Worm (Caenorhabditis elegans) whole organism, L3 larva: ENCODE data around the gene vap-1.

ENCODE experiments used
- R02D3.7 ChIP-seq: fragments of 150-350 bp; optimal IDR thresholded peaks from 2 replicates; lab custom pipeline; 2014; ENCODE audit warnings: missing biosample characterization, missing genetic modification characterization
- ama-1 ChIP-seq: fragments of 150-350 bp; optimal IDR thresholded peaks from 2 replicates; lab custom pipeline; 2018
- fos-1 ChIP-seq: fragments of 150-350 bp; optimal IDR thresholded peaks from 2 replicates; lab custom pipeline; 2014; ENCODE audit warnings: missing biosample characterization, missing genetic modification characterization
- snpc-4 ChIP-seq: fragments of 150-350 bp; optimal IDR thresholded peaks from 2 replicates; lab custom pipeline; 2014; ENCODE audit warnings: missing biosample characterization, missing genetic modification characterization
- tbx-2 ChIP-seq: sonication (generic microtip); optimal IDR thresholded peaks from 2 replicates; lab custom pipeline; 2016; ENCODE audit warnings: mild to moderate bottlenecking, missing genetic modification characterization, missing compliant biosample characterization
- ztf-4 ChIP-seq: fragments of 150-350 bp; optimal IDR thresholded peaks from 2 replicates; lab custom pipeline; 2014; ENCODE audit warnings: missing biosample characterization, missing genetic modification characterization

DNA sequence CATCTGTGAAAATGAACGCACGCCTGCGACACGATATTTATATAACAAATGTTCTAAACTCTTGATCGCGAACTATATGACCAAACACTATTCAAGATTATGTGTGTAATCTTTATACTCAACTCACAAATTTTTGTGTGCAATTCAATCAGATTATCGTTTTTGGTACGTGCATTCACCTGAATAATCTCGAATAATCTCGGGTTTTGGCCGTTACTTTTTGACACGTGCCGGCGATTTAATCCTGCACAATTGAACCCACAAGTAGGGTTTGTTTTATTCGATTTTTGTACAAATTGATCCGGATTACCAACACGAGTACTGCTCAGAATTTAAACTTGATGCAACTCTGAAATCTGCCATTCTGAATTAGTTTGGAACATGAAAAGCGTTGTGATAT is at the start of gene vap-1, which contains the start of gene F11C7.2:
- TF ChIP-seq ama-1 (lab: Kevin White, UChicago), result no peak
- TF ChIP-seq snpc-4 (tag; lab: Kevin White, UChicago), result no peak
- no peak for TF ChIP-seq tbx-2 (tag; lab: Kevin White, UChicago)
- TF ChIP-seq ztf-4 (tag; lab: Kevin White, UChicago), result no peak
- no peak for TF ChIP-seq R02D3.7 (tag; lab: Kevin White, UChicago)
- TF ChIP-seq fos-1 (tag; lab: Kevin White, UChicago), result no peak
